Worm (Caenorhabditis elegans) whole organism, L2 larva: ENCODE results near the gene fli-1.

Experiments used
- C34F6.9 ChIP-seq: fragments of 150-350 bp; optimal IDR thresholded peaks from 2 replicates; lab custom pipeline; 2014; ENCODE audit warnings: missing biosample characterization, missing genetic modification characterization
- F13H6.1 ChIP-seq: sonication (generic microtip); optimal IDR thresholded peaks from 2 replicates; lab custom pipeline; 2016; ENCODE audit warnings: missing genetic modification characterization, missing compliant biosample characterization
- Y55F3AM.14 ChIP-seq: fragments of 200-800 bp; sonication (Bioruptor generic); optimal IDR thresholded peaks from 2 replicates; lab custom pipeline; 2018; ENCODE audit warnings: mild to moderate bottlenecking, missing genetic modification characterization, missing compliant biosample characterization
- ZK546.5 ChIP-seq: sonication (generic microtip); optimal IDR thresholded peaks from 2 replicates; lab custom pipeline; 2017; ENCODE audit warnings: missing biosample characterization, missing genetic modification characterization
- alr-1 ChIP-seq: fragments of 150-350 bp; optimal IDR thresholded peaks from 2 replicates; lab custom pipeline; 2014; ENCODE audit warnings: missing biosample characterization, missing genetic modification characterization
- ama-1 ChIP-seq: fragments of 150-350 bp; optimal IDR thresholded peaks from 2 replicates; lab custom pipeline; 2018; ENCODE audit warnings: inconsistent platforms
- blmp-1 ChIP-seq: sonication (generic microtip); optimal IDR thresholded peaks from 2 replicates; lab custom pipeline; 2017; ENCODE audit warnings: missing genetic modification characterization, mild to moderate bottlenecking, missing compliant biosample characterization, antibody characterized with exemption, moderate library complexity; ENCODE audit not compliant: insufficient read depth
- ceh-16 ChIP-seq: fragments of 150-350 bp; optimal IDR thresholded peaks from 2 replicates; lab custom pipeline; 2014; ENCODE audit warnings: missing biosample characterization, missing genetic modification characterization
- crh-2 ChIP-seq: sonication (generic microtip); optimal IDR thresholded peaks from 2 replicates; lab custom pipeline; 2017; ENCODE audit warnings: missing biosample characterization, missing genetic modification characterization
- dmd-4 ChIP-seq: sonication (generic microtip); optimal IDR thresholded peaks from 2 replicates; lab custom pipeline; 2017; ENCODE audit warnings: missing biosample characterization, missing genetic modification characterization
- elt-3 ChIP-seq: sonication (generic microtip); optimal IDR thresholded peaks from 2 replicates; lab custom pipeline; 2017; ENCODE audit warnings: missing biosample characterization, missing genetic modification characterization
- fos-1 ChIP-seq: fragments of 150-350 bp; optimal IDR thresholded peaks from 2 replicates; lab custom pipeline; 2014; ENCODE audit warnings: missing biosample characterization, missing genetic modification characterization
- gmeb-1 ChIP-seq: fragments of 150-350 bp; optimal IDR thresholded peaks from 2 replicates; lab custom pipeline; 2014; ENCODE audit warnings: missing biosample characterization, missing genetic modification characterization
- lin-13 ChIP-seq: fragments of 150-350 bp; optimal IDR thresholded peaks from 2 replicates; lab custom pipeline; 2014; ENCODE audit warnings: missing biosample characterization, missing genetic modification reagents, missing genetic modification characterization
- lsy-2 ChIP-seq, 2 experiments: fragments of 150-350 bp in 1 of 2; sonication (generic microtip) in 1 of 2; optimal IDR thresholded peaks; 2 replicates each; lab custom pipeline; 2014 to 2017; ENCODE audit warnings: missing biosample characterization in 2 of 2, missing genetic modification characterization in 2 of 2
- mab-5 ChIP-seq: fragments of 150-350 bp; optimal IDR thresholded peaks from 2 replicates; lab custom pipeline; 2014; ENCODE audit warnings: missing biosample characterization, missing genetic modification characterization
- mdl-1 ChIP-seq, 2 experiments: fragments of 150-350 bp in 1 of 2; sonication (generic microtip) in 1 of 2; optimal IDR thresholded peaks; 2 replicates each; lab custom pipeline; 2017; ENCODE audit warnings: missing biosample characterization in 2 of 2, missing genetic modification characterization in 2 of 2
- nhr-10 ChIP-seq: sonication (generic microtip); optimal IDR thresholded peaks from 2 replicates; lab custom pipeline; 2017; ENCODE audit warnings: missing biosample characterization, missing genetic modification characterization
- nhr-11 ChIP-seq: fragments of 150-350 bp; optimal IDR thresholded peaks from 2 replicates; lab custom pipeline; 2014; ENCODE audit warnings: missing biosample characterization, missing genetic modification characterization
- nhr-12 ChIP-seq: fragments of 150-350 bp; optimal IDR thresholded peaks from 2 replicates; lab custom pipeline; 2014; ENCODE audit warnings: missing biosample characterization, missing genetic modification characterization
- nhr-129 ChIP-seq: fragments of 150-350 bp; optimal IDR thresholded peaks from 2 replicates; lab custom pipeline; 2014; ENCODE audit warnings: missing biosample characterization, missing genetic modification characterization
- nhr-21 ChIP-seq: fragments of 150-350 bp; optimal IDR thresholded peaks from 2 replicates; lab custom pipeline; 2014; ENCODE audit warnings: missing biosample characterization, missing genetic modification characterization
- nhr-237 ChIP-seq: fragments of 150-350 bp; optimal IDR thresholded peaks from 2 replicates; lab custom pipeline; 2014; ENCODE audit warnings: missing biosample characterization, missing genetic modification characterization
- nhr-25 ChIP-seq: fragments of 150-350 bp; sonication (generic microtip); optimal IDR thresholded peaks from 3 replicates; lab custom pipeline; 2014; ENCODE audit warnings: missing biosample characterization, missing genetic modification characterization
- peb-1 ChIP-seq: fragments of 150-350 bp; optimal IDR thresholded peaks from 2 replicates; lab custom pipeline; 2014; ENCODE audit warnings: missing biosample characterization, missing genetic modification characterization
- sma-3 ChIP-seq: sonication (generic microtip); optimal IDR thresholded peaks from 2 replicates; lab custom pipeline; 2016; ENCODE audit warnings: missing genetic modification reagents, missing genetic modification characterization, missing compliant biosample characterization
- sma-9 ChIP-seq, 2 experiments: fragments of 150-350 bp in 1 of 2; sonication (generic microtip) in 1 of 2; optimal IDR thresholded peaks; 2 replicates each; lab custom pipeline; 2014 to 2016; ENCODE audit warnings: missing genetic modification characterization in 2 of 2, mild to moderate bottlenecking in 1 of 2, missing biosample characterization in 1 of 2, missing compliant biosample characterization in 1 of 2, missing genetic modification reagents in 1 of 2, moderate library complexity in 1 of 2
- unc-55 ChIP-seq: fragments of 150-350 bp; sonication (generic microtip); optimal IDR thresholded peaks from 3 replicates; lab custom pipeline; 2014; ENCODE audit warnings: missing biosample characterization, missing genetic modification reagents, missing genetic modification characterization
- unc-62 ChIP-seq: fragments of 150-350 bp; optimal IDR thresholded peaks from 2 replicates; lab custom pipeline; 2014; ENCODE audit warnings: missing biosample characterization, missing genetic modification reagents, missing genetic modification characterization
- zag-1 ChIP-seq: fragments of 150-350 bp; optimal IDR thresholded peaks from 2 replicates; lab custom pipeline; 2014; ENCODE audit warnings: missing biosample characterization, missing genetic modification characterization

Gene fli-1

DNA sequence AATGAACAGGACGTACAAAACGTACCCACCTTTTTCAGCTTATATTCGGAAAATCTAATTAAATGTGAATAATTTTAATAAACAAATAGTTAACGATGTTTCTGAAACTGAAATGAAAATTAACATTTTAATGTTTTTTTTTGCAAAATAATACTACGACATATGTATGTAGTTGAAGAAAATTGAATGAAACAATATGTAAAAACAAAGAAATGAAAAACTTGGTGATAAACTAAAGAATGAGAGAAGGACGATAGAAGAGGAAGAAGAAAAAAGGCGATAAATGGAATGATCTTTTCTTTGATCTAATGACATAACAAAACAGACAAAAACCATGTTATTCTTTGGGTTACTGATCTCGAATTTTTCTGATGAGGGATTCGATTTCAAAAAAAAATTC is 26.8 kb upstream of the fli-1 start, which contains the start of gene B0303.11:
TSS of gene B0303.11 (minus strand) at position 101 of the 400 bp plus-strand sequence.
- TF ChIP-seq sma-3 (GFP tag; lab: Kevin White, UChicago) (no peak), mab-5 (tag; lab: Kevin White, UChicago) (no peak), nhr-25 (tag; lab: Kevin White, UChicago) (no peak), nhr-12 (tag; lab: Kevin White, UChicago) (no peak), ZK546.5 (no peak), gmeb-1 (tag; lab: Kevin White, UChicago) (no peak), sma-9 (GFP tag; optimal IDR thresholded peaks at IDR 0.05; lab: Kevin White, UChicago) (no peak), sma-9 (tag; optimal IDR thresholded peaks at IDR 0.05; lab: Kevin White, UChicago) (no peak), nhr-11 (no peak), unc-55 (GFP tag; lab: Kevin White, UChicago) (no peak), elt-3 (tag; lab: Kevin White, UChicago) (no peak)

DNA sequence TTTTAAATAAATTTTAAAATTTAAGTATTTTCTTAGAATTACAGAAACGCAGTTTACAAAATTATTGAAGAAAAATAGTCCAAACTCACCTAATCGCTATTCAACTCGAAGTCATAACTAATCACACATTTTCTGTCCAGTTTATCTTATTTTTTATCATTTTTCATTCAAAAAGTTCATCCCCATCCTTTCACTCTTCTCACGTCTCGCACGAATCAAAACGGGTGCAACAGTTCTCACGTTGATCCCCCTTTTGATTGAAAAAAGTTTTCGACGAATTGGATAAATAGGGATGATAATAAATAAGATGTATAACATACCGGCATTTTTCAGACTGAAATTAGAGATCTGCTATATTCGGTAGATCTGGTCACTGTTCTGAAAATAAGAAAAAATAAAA is 26.2 kb upstream of the fli-1 start:
- TF ChIP-seq sma-9 (GFP tag; optimal IDR thresholded peaks at IDR 0.05; lab: Kevin White, UChicago) (peak; percentile 48), sma-9 (tag; optimal IDR thresholded peaks at IDR 0.05; lab: Kevin White, UChicago) (no peak), alr-1 (tag; lab: Kevin White, UChicago) (no peak), F13H6.1 (tag; lab: Kevin White, UChicago) (no peak), blmp-1 (peak; percentile 67)

DNA sequence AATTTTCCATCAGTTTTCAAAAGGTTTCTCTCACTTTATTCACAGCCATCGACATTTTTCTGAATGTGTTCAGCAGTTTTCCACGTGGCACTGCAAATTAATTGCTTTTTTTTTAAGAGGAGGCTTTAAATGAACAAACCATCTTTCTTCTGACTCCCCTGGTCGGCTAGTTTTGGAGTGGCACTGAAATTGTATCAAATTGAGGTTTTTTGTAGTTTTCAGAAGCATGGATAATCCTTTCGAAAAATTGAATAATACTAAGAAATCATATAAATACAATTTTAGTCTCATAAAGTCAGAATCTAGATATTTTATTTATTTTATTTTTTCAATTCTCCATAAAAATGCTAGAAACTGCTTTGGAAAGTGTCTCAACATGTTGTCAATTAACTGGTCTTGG is 21.2 kb upstream of the fli-1 start, which contains the start of gene B0303.16:
TSS of gene B0303.16 (plus strand) at position 301 of the 400 bp plus-strand sequence.
- TF ChIP-seq dmd-4 (tag; lab: Kevin White, UChicago) (no peak), mdl-1 (tag; optimal IDR thresholded peaks at IDR 0.05; lab: Kevin White, UChicago) (no peak)

DNA sequence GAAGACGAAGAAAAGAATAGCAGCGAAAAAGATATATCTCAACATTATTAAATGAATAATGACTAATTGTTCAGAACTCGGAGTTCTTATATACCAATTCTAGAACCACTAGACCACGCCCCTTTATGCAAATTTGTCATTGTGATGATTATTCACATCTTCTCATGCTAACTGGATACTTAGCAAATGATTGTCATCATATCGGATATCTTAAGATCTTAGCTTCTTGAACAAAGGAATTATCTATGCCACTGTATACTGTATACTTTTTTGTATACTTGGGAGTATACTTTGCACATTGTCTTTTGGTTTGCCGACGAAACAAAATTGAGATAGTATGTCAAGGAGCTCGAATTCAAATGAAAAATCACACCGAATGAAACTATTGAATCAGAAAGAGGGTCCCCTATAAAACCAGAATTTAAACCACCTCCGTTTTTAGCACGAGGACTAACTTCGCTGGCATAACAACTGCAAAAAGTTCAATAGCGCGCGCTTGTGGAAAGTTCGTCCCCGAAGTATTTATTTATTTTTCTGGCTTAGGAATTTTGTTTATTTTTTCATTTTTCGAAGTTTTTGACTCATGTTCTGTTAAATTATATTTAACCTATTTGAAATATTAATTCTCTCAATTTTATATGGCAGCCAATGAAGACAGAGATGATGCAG is 16.9 kb upstream of the fli-1 start, which contains the start of the genes sdz-1 and vps-33.1:
TSS of gene sdz-1 (minus strand) at position 51 of the 669 bp plus-strand sequence.
TSS of gene vps-33.1 (plus strand) at position 639 of the 669 bp plus-strand sequence.
- peak; percentile 87 for TF ChIP-seq gmeb-1 (tag; lab: Kevin White, UChicago)
- peak; percentile 4 for TF ChIP-seq crh-2 (tag; lab: Kevin White, UChicago)
- peak in 1 of 2 experiments; percentile 75 for TF ChIP-seq lsy-2 (tag; optimal IDR thresholded peaks at IDR 0.05; lab: Kevin White, UChicago)
- TF ChIP-seq unc-55 (GFP tag; lab: Kevin White, UChicago): peak; percentile 90
- TF ChIP-seq ceh-16: no peak
- peak; percentile 1 for TF ChIP-seq sma-3 (GFP tag; lab: Kevin White, UChicago)
- no peak for TF ChIP-seq fos-1
- peak; percentile 62 for TF ChIP-seq nhr-129 (tag; lab: Kevin White, UChicago)
- peak; percentile 50 for TF ChIP-seq sma-9 (GFP tag; optimal IDR thresholded peaks at IDR 0.05; lab: Kevin White, UChicago)
- no peak for TF ChIP-seq sma-9 (tag; optimal IDR thresholded peaks at IDR 0.05; lab: Kevin White, UChicago)
- peak; percentile 43 for TF ChIP-seq lin-13 (GFP tag; lab: Kevin White, UChicago)
- TF ChIP-seq nhr-10 (tag; lab: Kevin White, UChicago): no peak
- peak; percentile 68 for TF ChIP-seq C34F6.9

DNA sequence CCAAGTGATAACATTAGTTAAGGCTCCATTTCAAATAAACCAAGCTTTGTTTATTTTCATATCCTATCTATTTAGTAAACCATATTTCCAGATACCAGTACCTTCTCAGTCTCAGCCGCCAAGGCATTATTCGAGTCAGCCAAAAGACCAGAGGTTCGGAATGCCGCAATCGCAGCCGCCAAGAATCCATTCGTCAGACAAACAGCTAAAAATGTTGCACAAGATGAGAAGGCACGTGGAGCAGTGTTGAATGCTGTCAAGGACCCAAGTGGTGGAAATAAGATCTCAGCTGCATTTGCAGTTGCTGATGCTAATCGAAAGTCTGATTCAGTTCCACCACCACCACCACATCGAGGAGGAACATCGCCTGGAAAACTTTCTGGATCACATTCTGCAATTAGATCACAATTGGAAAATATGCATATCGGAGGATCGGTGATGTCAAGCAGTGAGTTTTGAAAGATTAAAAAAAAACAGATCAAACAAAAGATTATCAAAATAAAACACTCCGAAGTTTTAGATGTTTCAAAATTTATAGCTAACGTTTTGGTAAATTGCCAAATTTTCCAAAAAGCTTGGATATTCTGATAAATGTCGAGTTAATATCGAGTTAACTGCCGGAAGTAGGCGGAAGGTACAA is 13.9 kb upstream of the fli-1 start:
- TF ChIP-seq C34F6.9: no peak
- TF ChIP-seq gmeb-1 (tag; lab: Kevin White, UChicago): no peak
- no peak for TF ChIP-seq lsy-2 (tag; optimal IDR thresholded peaks at IDR 0.05; lab: Kevin White, UChicago)
- no peak for TF ChIP-seq mab-5 (tag; lab: Kevin White, UChicago)
- TF ChIP-seq zag-1 (tag; lab: Kevin White, UChicago): no peak
- TF ChIP-seq nhr-237 (tag; lab: Kevin White, UChicago): no peak
- no peak for TF ChIP-seq Y55F3AM.14
- TF ChIP-seq peb-1 (tag; lab: Kevin White, UChicago): no peak
- no peak for TF ChIP-seq unc-62 (GFP tag; lab: Kevin White, UChicago)
- no peak for TF ChIP-seq crh-2 (tag; lab: Kevin White, UChicago)
- no peak for TF ChIP-seq lin-13 (GFP tag; lab: Kevin White, UChicago)
- TF ChIP-seq nhr-12 (tag; lab: Kevin White, UChicago): no peak
- no peak for TF ChIP-seq nhr-21 (tag; lab: Kevin White, UChicago)
- no peak for TF ChIP-seq ama-1 (lab: Kevin White, UChicago)
- TF ChIP-seq ceh-16: no peak
- TF ChIP-seq nhr-11: no peak
